Worm (Caenorhabditis elegans): ENCODE data around the gene tag-280.

- TF ChIP-seq mdl-1 (tag; optimal IDR thresholded peaks at IDR 0.05), result no peak
- no peak for TF ChIP-seq snpc-4 (tag; optimal IDR thresholded peaks at IDR 0.05)
- no peak for TF ChIP-seq ama-1 (optimal IDR thresholded peaks at IDR 0.05)
- TF ChIP-seq nhr-77 (tag; optimal IDR thresholded peaks at IDR 0.05), result no peak
- no peak for TF ChIP-seq egl-27 (tag; optimal IDR thresholded peaks at IDR 0.05)
- TF ChIP-seq zag-1 (tag; optimal IDR thresholded peaks at IDR 0.05), result no peak
- TF ChIP-seq sma-9 (GFP tag; optimal IDR thresholded peaks at IDR 0.05), result no peak
- TF ChIP-seq sma-9 (tag; optimal IDR thresholded peaks at IDR 0.05), result no peak
- TF ChIP-seq alr-1 (tag; optimal IDR thresholded peaks at IDR 0.05), result no peak
- no peak for TF ChIP-seq nhr-10 (tag; optimal IDR thresholded peaks at IDR 0.05)
Observed at ce11 chrII:12435202-12435872, 25.1 kb upstream of the tag-280 start.
